Worm (Caenorhabditis elegans) whole organism, early embryonic: ENCODE data around the gene srbc-57.

ENCODE experiments used
- ama-1 ChIP-seq: fragments of 150-350 bp; optimal IDR thresholded peaks from 2 replicates; lab custom pipeline; 2014
- flt-1 ChIP-seq: fragments of 200-800 bp; sonication (Bioruptor generic); IDR thresholded peaks from 2 replicates; pipeline ENCODE4 v1.3.6; 2022; ENCODE audit warnings: missing genetic modification characterization, missing compliant biosample characterization
- pes-1 ChIP-seq: fragments of 200-800 bp; sonication (Bioruptor generic); IDR thresholded peaks from 2 replicates; pipeline ENCODE4 v1.3.6; 2022; ENCODE audit warnings: missing genetic modification reagents, missing genetic modification characterization, missing compliant biosample characterization
- sea-1 ChIP-seq: fragments of 200-800 bp; sonication (Bioruptor generic); conservative IDR thresholded peaks from 2 replicates; pipeline ENCODE4 v1.3.6; 2022; ENCODE audit warnings: missing genetic modification characterization, missing compliant biosample characterization
- tbx-11 ChIP-seq: fragments of 200-800 bp; sonication (Bioruptor generic); IDR thresholded peaks from 2 replicates; pipeline ENCODE4 v1.3.6; 2022; ENCODE audit warnings: missing genetic modification characterization, missing compliant biosample characterization

DNA sequence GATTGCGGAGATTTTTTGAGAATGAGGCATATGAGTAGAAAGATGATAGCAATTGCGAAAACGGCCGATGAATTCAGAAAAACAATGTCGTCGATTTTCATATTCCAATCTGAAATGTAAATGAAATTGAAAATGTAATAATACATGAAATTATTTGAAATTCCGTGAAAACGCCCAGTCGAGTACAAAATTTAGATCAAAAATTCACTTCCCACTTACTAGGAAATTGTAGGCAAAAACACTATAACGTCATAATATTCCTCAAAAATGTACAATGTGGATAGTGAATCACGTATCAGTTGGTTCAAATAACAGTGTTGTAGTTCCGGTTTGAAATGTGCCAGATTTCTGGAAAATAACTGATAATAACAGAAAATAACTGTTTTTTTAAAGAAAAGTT, 32.9 kb upstream of the srbc-57 start, which contains the start of gene str-256:
- TF ChIP-seq tbx-11 (no peak), flt-1 (no peak), sea-1 (GFP tag; lab: Robert Waterston, UW) (no peak), ama-1 (lab: Kevin White, UChicago) (no peak), pes-1 (GFP tag; lab: Robert Waterston, UW) (no peak)
